Worm (Caenorhabditis elegans) whole organism, young adult: ENCODE data around the gene fbxc-20.

Source experiments
- B0019.2 ChIP-seq: fragments of 200-800 bp; sonication (Bioruptor generic); conservative IDR thresholded peaks from 2 replicates; pipeline ENCODE4 v1.3.6; 2022; ENCODE audit warnings: missing genetic modification reagents, missing genetic modification characterization, missing compliant biosample characterization
- B0261.1 ChIP-seq: sonication (generic microtip); optimal IDR thresholded peaks from 2 replicates; lab custom pipeline; 2016; ENCODE audit warnings: mild to moderate bottlenecking, missing genetic modification characterization, moderate library complexity, missing compliant biosample characterization
- B0336.3 ChIP-seq: fragments of 200-800 bp; sonication (Bioruptor generic); IDR thresholded peaks from 2 replicates; pipeline ENCODE4 v1.3.6; 2022; ENCODE audit warnings: missing genetic modification characterization, missing compliant biosample characterization
- C06A6.2 ChIP-seq: fragments of 200-800 bp; sonication (Bioruptor generic); conservative IDR thresholded peaks from 2 replicates; pipeline ENCODE4 v1.3.6; 2022; ENCODE audit warnings: missing genetic modification characterization, missing compliant biosample characterization
- F23B12.7 ChIP-seq: sonication (generic microtip); optimal IDR thresholded peaks from 2 replicates; lab custom pipeline; 2017; ENCODE audit warnings: missing genetic modification characterization, mild to moderate bottlenecking, missing compliant biosample characterization, antibody characterized with exemption, moderate library complexity; ENCODE audit not compliant: insufficient read depth
- F55B11.4 ChIP-seq: sonication (generic microtip); optimal IDR thresholded peaks from 2 replicates; lab custom pipeline; 2016; ENCODE audit warnings: missing compliant biosample characterization, missing genetic modification characterization, borderline replicate concordance; ENCODE audit not compliant: insufficient read depth
- K11D2.4 ChIP-seq: fragments of 200-800 bp; sonication (Bioruptor generic); IDR thresholded peaks from 2 replicates; pipeline ENCODE4 v1.3.6; 2022; ENCODE audit warnings: missing genetic modification reagents, missing genetic modification characterization, missing compliant biosample characterization
- K12H6.12 ChIP-seq: fragments of 200-800 bp; sonication (Bioruptor generic); optimal IDR thresholded peaks from 2 replicates; lab custom pipeline; 2018; ENCODE audit warnings: mild to moderate bottlenecking, missing genetic modification characterization, missing compliant biosample characterization
- T07F8.4 ChIP-seq: sonication (generic microtip); optimal IDR thresholded peaks from 2 replicates; lab custom pipeline; 2016; ENCODE audit warnings: mild to moderate bottlenecking, missing genetic modification characterization, moderate library complexity, missing compliant biosample characterization
- Y53G8AR.9 ChIP-seq: fragments of 200-800 bp; sonication (Bioruptor generic); conservative IDR thresholded peaks from 2 replicates; pipeline ENCODE4 v1.3.6; 2022; ENCODE audit warnings: missing genetic modification reagents, missing genetic modification characterization, missing compliant biosample characterization
- akir-1 ChIP-seq: fragments of 200-800 bp; sonication (Bioruptor generic); optimal IDR thresholded peaks from 2 replicates; lab custom pipeline; 2018; ENCODE audit warnings: mild to moderate bottlenecking, missing genetic modification characterization, moderate library complexity, missing compliant biosample characterization
- ama-1 ChIP-seq, 3 experiments: fragments of 150-350 bp in 1 of 3; sonication (generic microtip) in 2 of 3; optimal IDR thresholded peaks; 2 replicates each; lab custom pipeline; 2014 to 2018; ENCODE audit warnings: missing biosample characterization in 2 of 3, missing genetic modification characterization in 2 of 3, missing genetic modification reagents in 2 of 3
- aptf-3 ChIP-seq: fragments of 200-800 bp; sonication (Bioruptor generic); IDR thresholded peaks from 2 replicates; pipeline ENCODE4 v1.3.6; 2022; ENCODE audit warnings: missing genetic modification characterization, missing compliant biosample characterization
- bed-1 ChIP-seq: fragments of 200-800 bp; sonication (Bioruptor generic); IDR thresholded peaks from 2 replicates; pipeline ENCODE4 v1.3.6; 2022; ENCODE audit warnings: missing genetic modification reagents, missing genetic modification characterization, missing compliant biosample characterization
- bed-2 ChIP-seq: fragments of 200-800 bp; sonication (Bioruptor generic); IDR thresholded peaks from 2 replicates; pipeline ENCODE4 v1.3.6; 2022; ENCODE audit warnings: missing genetic modification reagents, missing genetic modification characterization, missing compliant biosample characterization
- ccch-3 ChIP-seq: fragments of 200-800 bp; sonication (Bioruptor generic); optimal IDR thresholded peaks from 2 replicates; lab custom pipeline; 2018; ENCODE audit warnings: mild to moderate bottlenecking, missing genetic modification characterization, missing compliant biosample characterization
- ceh-100 ChIP-seq: fragments of 200-800 bp; sonication (Bioruptor generic); IDR thresholded peaks from 2 replicates; pipeline ENCODE4 v1.3.6; 2022; ENCODE audit warnings: missing genetic modification reagents, missing genetic modification characterization, missing compliant biosample characterization
- ceh-27 ChIP-seq: fragments of 200-800 bp; sonication (Bioruptor generic); optimal IDR thresholded peaks from 2 replicates; lab custom pipeline; 2018; ENCODE audit warnings: mild to moderate bottlenecking, missing genetic modification characterization, moderate library complexity, missing compliant biosample characterization
- ceh-40 ChIP-seq: fragments of 200-800 bp; sonication (Bioruptor generic); IDR thresholded peaks from 2 replicates; pipeline ENCODE4 v1.3.6; 2022; ENCODE audit warnings: missing genetic modification characterization, missing compliant biosample characterization
- ceh-79 ChIP-seq: sonication (generic microtip); optimal IDR thresholded peaks from 2 replicates; lab custom pipeline; 2017; ENCODE audit warnings: mild to moderate bottlenecking, missing genetic modification characterization, missing compliant biosample characterization
- ceh-91 ChIP-seq: fragments of 200-800 bp; sonication (Bioruptor generic); IDR thresholded peaks from 2 replicates; pipeline ENCODE4 v1.3.6; 2022; ENCODE audit warnings: missing genetic modification reagents, missing genetic modification characterization, missing compliant biosample characterization
- chd-7 ChIP-seq: sonication (generic microtip); optimal IDR thresholded peaks from 2 replicates; lab custom pipeline; 2016; ENCODE audit warnings: mild to moderate bottlenecking, missing genetic modification characterization, moderate library complexity, missing compliant biosample characterization
- dox-1 ChIP-seq: fragments of 200-800 bp; sonication (Bioruptor generic); IDR thresholded peaks from 2 replicates; pipeline ENCODE4 v1.3.6; 2022; ENCODE audit warnings: missing genetic modification reagents, missing genetic modification characterization, missing compliant biosample characterization
- egl-44 ChIP-seq: fragments of 200-800 bp; sonication (Bioruptor generic); IDR thresholded peaks from 2 replicates; pipeline ENCODE4 v1.3.6; 2022; ENCODE audit warnings: missing genetic modification reagents, missing genetic modification characterization, missing compliant biosample characterization
- ekl-4 ChIP-seq: fragments of 200-800 bp; sonication (Bioruptor generic); IDR thresholded peaks from 2 replicates; pipeline ENCODE4 v1.3.6; 2022; ENCODE audit warnings: missing genetic modification reagents, missing genetic modification characterization, missing compliant biosample characterization
- fkh-3 ChIP-seq: sonication (generic microtip); optimal IDR thresholded peaks from 2 replicates; lab custom pipeline; 2016; ENCODE audit warnings: mild to moderate bottlenecking, missing genetic modification characterization, missing compliant biosample characterization
- hsf-1 ChIP-seq: fragments of 200-800 bp; sonication (Bioruptor generic); IDR thresholded peaks from 2 replicates; pipeline ENCODE4 v1.3.6; 2022; ENCODE audit warnings: missing genetic modification reagents, missing genetic modification characterization, missing compliant biosample characterization
- lin-26 ChIP-seq: fragments of 200-800 bp; sonication (Bioruptor generic); IDR thresholded peaks from 2 replicates; pipeline ENCODE4 v1.3.6; 2022; ENCODE audit warnings: missing genetic modification reagents, missing genetic modification characterization, missing compliant biosample characterization
- madf-10 ChIP-seq: sonication (generic microtip); optimal IDR thresholded peaks from 2 replicates; lab custom pipeline; 2016; ENCODE audit warnings: mild to moderate bottlenecking, missing genetic modification characterization, missing compliant biosample characterization
- madf-3 ChIP-seq: fragments of 200-800 bp; sonication (Bioruptor generic); IDR thresholded peaks from 2 replicates; pipeline ENCODE4 v1.3.6; 2022; ENCODE audit warnings: missing genetic modification reagents, missing genetic modification characterization, missing compliant biosample characterization
- mes-4 ChIP-seq: sonication (generic microtip); optimal IDR thresholded peaks from 2 replicates; lab custom pipeline; 2016; ENCODE audit warnings: missing genotype, missing genetic modification characterization, missing compliant biosample characterization
- nhr-120 ChIP-seq: fragments of 200-800 bp; sonication (Bioruptor generic); IDR thresholded peaks from 2 replicates; pipeline ENCODE4 v1.3.6; 2022; ENCODE audit warnings: missing genetic modification characterization, missing compliant biosample characterization
- nhr-27 ChIP-seq: fragments of 200-800 bp; sonication (Bioruptor generic); optimal IDR thresholded peaks from 2 replicates; lab custom pipeline; 2018; ENCODE audit warnings: mild to moderate bottlenecking, missing genetic modification characterization, moderate library complexity, missing compliant biosample characterization
- nhr-80 ChIP-seq: sonication (generic microtip); optimal IDR thresholded peaks from 2 replicates; lab custom pipeline; 2016; ENCODE audit warnings: missing genetic modification characterization, missing compliant biosample characterization
- nhr-90 ChIP-seq: sonication (generic microtip); optimal IDR thresholded peaks from 2 replicates; lab custom pipeline; 2016; ENCODE audit warnings: missing genotype, mild to moderate bottlenecking, missing genetic modification characterization, missing compliant biosample characterization
- pbrm-1 ChIP-seq: fragments of 200-800 bp; sonication (Bioruptor generic); IDR thresholded peaks from 2 replicates; pipeline ENCODE4 v1.3.6; 2022; ENCODE audit warnings: missing genetic modification reagents, missing genetic modification characterization, missing compliant biosample characterization
- repo-1 ChIP-seq: sonication (generic microtip); optimal IDR thresholded peaks from 2 replicates; lab custom pipeline; 2017; ENCODE audit warnings: mild to moderate bottlenecking, missing genetic modification characterization, missing compliant biosample characterization
- snpc-1.1 ChIP-seq: sonication (generic microtip); optimal IDR thresholded peaks from 2 replicates; lab custom pipeline; 2017; ENCODE audit warnings: missing genetic modification characterization, mild to moderate bottlenecking, missing compliant biosample characterization, antibody characterized with exemption, moderate library complexity, missing genotype, missing genetic modification reagents; ENCODE audit not compliant: insufficient read depth
- snpc-3.4 ChIP-seq: sonication (generic microtip); optimal IDR thresholded peaks from 2 replicates; lab custom pipeline; 2017; ENCODE audit warnings: missing genetic modification characterization, mild to moderate bottlenecking, missing compliant biosample characterization, antibody characterized with exemption, moderate library complexity, missing genotype, missing genetic modification reagents
- tbp1 ChIP-seq: fragments of 200-800 bp; sonication (Bioruptor generic); optimal IDR thresholded peaks from 2 replicates; lab custom pipeline; 2018; ENCODE audit warnings: mild to moderate bottlenecking, missing genetic modification characterization, missing compliant biosample characterization
- tlf-1 ChIP-seq: fragments of 200-800 bp; sonication (Bioruptor generic); optimal IDR thresholded peaks from 2 replicates; lab custom pipeline; 2018; ENCODE audit warnings: mild to moderate bottlenecking, missing genetic modification characterization, missing compliant biosample characterization
- unc-62 ChIP-seq: fragments of 150-350 bp; optimal IDR thresholded peaks from 2 replicates; lab custom pipeline; 2014; ENCODE audit warnings: missing biosample characterization, missing genetic modification reagents, missing genetic modification characterization
- zfh-2 ChIP-seq: fragments of 200-800 bp; sonication (Bioruptor generic); conservative IDR thresholded peaks from 2 replicates; pipeline ENCODE4 v1.3.6; 2022; ENCODE audit warnings: missing genetic modification reagents, missing genetic modification characterization, missing compliant biosample characterization
- zim-3 ChIP-seq: sonication (generic microtip); optimal IDR thresholded peaks from 2 replicates; lab custom pipeline; 2017; ENCODE audit warnings: mild to moderate bottlenecking, missing genetic modification characterization, moderate library complexity, missing compliant biosample characterization
- ztf-18 ChIP-seq: sonication (generic microtip); optimal IDR thresholded peaks from 2 replicates; lab custom pipeline; 2016; ENCODE audit warnings: missing genotype, mild to moderate bottlenecking, missing genetic modification characterization, missing compliant biosample characterization
- ztf-25 ChIP-seq: fragments of 200-800 bp; sonication (Bioruptor generic); IDR thresholded peaks from 2 replicates; pipeline ENCODE4 v1.3.6; 2022; ENCODE audit warnings: missing genetic modification reagents, missing genetic modification characterization, missing compliant biosample characterization
- ztf-26 ChIP-seq: sonication (generic microtip); optimal IDR thresholded peaks from 2 replicates; lab custom pipeline; 2017; ENCODE audit warnings: missing genetic modification characterization, missing compliant biosample characterization

Gene fbxc-20

ce11 chrII:2378465-2379009 is 40.4 kb upstream of the fbxc-20 start (continued):
- TF ChIP-seq pbrm-1 (GFP tag; lab: Robert Waterston, UW) (peak; percentile 28; the same call in 1 of the 2 replicates), unc-62 (GFP tag; lab: Kevin White, UChicago) (peak; percentile 78), F23B12.7 (tag; lab: Kevin White, UChicago) (no peak), Y53G8AR.9 (GFP tag; lab: Robert Waterston, UW) (0 out of 2 replicates have a peak, but pooled peaks have one; percentile 55), K11D2.4 (GFP tag; lab: Robert Waterston, UW) (0 out of 2 replicates have a peak, but pooled peaks have one; percentile 20), ztf-25 (no peak), tlf-1 (GFP tag; lab: Kevin White, UChicago) (peak; percentile 84), hsf-1 (GFP tag; lab: Robert Waterston, UW) (no peak), T07F8.4 (tag; lab: Kevin White, UChicago) (no peak), ekl-4 (GFP tag; lab: Robert Waterston, UW) (no peak), snpc-3.4 (tag; lab: Kevin White, UChicago) (no peak), B0019.2 (GFP tag; lab: Robert Waterston, UW) (no peak), ztf-26 (tag; lab: Kevin White, UChicago) (peak; percentile 19), nhr-90 (tag; lab: Kevin White, UChicago) (peak; percentile 97), chd-7 (peak; percentile 31), egl-44 (peak; percentile 97), nhr-120 (GFP tag; lab: Robert Waterston, UW) (no peak), repo-1 (tag; lab: Kevin White, UChicago) (peak; percentile 76), fkh-3 (tag; lab: Kevin White, UChicago) (no peak), akir-1 (GFP tag; lab: Kevin White, UChicago) (no peak), ceh-27 (GFP tag; lab: Kevin White, UChicago) (no peak), zfh-2 (GFP tag; lab: Robert Waterston, UW) (no peak), madf-3 (no peak), madf-10 (tag; lab: Kevin White, UChicago) (peak; percentile 41), nhr-27 (tag; lab: Kevin White, UChicago) (no peak), F55B11.4 (tag; lab: Kevin White, UChicago) (no peak), bed-1 (GFP tag; lab: Robert Waterston, UW) (no peak), tbp1 (GFP tag; lab: Kevin White, UChicago) (peak; percentile 65), K12H6.12 (tag; lab: Kevin White, UChicago) (no peak), mes-4 (tag; lab: Kevin White, UChicago) (no peak), B0336.3 (GFP tag; lab: Robert Waterston, UW) (no peak; the same call in none of the 2 replicates), ceh-100 (GFP tag; lab: Robert Waterston, UW) (no peak), C06A6.2 (GFP tag; lab: Robert Waterston, UW) (peak; percentile 61), aptf-3 (GFP tag; lab: Robert Waterston, UW) (no peak), ceh-91 (GFP tag; lab: Robert Waterston, UW) (no peak), ccch-3 (no peak), ceh-79 (tag; lab: Kevin White, UChicago) (no peak), ceh-40 (GFP tag; lab: Robert Waterston, UW) (0 out of 2 replicates have a peak, but pooled peaks have one; percentile 2), dox-1 (peak; percentile 90; the same call in 1 of the 2 replicates), lin-26 (GFP tag; lab: Robert Waterston, UW) (no peak), nhr-80 (tag; lab: Kevin White, UChicago) (peak; percentile 100), ztf-18 (tag; lab: Kevin White, UChicago) (peak; percentile 12), zim-3 (tag; lab: Kevin White, UChicago) (no peak), B0261.1 (tag; lab: Kevin White, UChicago) (no peak), ama-1 (optimal IDR thresholded peaks at IDR 0.05; lab: Kevin White, UChicago) (no peak), ama-1 (GFP tag; optimal IDR thresholded peaks at IDR 0.05; lab: Kevin White, UChicago) (no peak), snpc-1.1 (tag; lab: Kevin White, UChicago) (no peak), bed-2 (no peak)
